Fruit fly (Drosophila melanogaster) ovary, adult (tissue): ENCODE data around the gene CG3823.

Experiments used
- CG17801 ChIP-seq: fragments of 200-800 bp; optimal IDR thresholded peaks from 2 replicates; lab custom pipeline; 2019; ENCODE audit warnings: missing biosample characterization, mild to moderate bottlenecking, missing genetic modification characterization, moderate library complexity; ENCODE audit not compliant: partially characterized antibody

CG3823 gene

DNA sequence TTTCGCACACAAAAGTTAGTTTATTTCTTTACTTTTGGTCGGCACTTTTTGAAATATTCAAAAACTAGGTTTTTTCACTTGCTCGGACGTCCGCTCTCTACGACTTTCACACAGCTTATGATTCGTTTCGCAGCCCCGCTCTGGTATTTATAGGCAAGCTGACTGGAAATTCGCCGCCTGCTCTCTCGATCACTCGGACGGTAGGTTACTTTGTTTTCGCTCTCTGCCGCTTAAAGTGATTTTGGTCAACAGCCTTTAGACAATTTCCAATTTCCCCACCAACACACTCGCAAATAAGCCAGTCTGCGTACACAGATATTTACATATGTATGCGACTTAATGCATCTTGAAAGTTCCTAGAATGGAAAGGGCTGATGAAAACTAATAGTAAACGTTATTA is 20.3 kb upstream of the CG3823 start, which contains the start of gene CG11700:
TSS of gene CG11700 (minus strand) at position 106 of the 400 bp plus-strand sequence.
- peak; percentile 31 for TF ChIP-seq CG17801 (GFP tag; lab: Kevin White, UChicago)

DNA sequence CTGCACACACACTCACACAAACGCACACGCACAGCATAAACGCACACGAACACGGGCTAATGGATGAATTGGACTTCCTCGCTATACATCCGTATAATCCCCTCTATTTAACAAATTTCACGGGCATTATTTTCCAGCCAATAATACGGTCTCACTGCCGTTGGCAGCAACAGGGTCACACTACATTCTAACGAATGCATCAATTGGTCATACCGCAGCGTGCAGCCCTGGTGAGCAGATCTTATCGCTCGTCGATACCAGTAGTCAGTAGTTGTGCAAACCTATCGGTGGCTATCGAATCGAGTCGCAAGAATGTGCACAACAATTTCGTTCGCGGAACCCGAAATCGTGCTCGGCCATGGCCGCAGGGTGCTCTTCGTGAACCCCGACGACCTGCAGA is 15.9 kb upstream of the CG3823 start, which contains the start of the genes Top3beta and wuho:
TSS of gene Top3beta (minus strand) at position 149 of the 400 bp plus-strand sequence.
TSS of gene wuho (plus strand) at position 259 of the 400 bp plus-strand sequence.
- TF ChIP-seq CG17801 (GFP tag; lab: Kevin White, UChicago): peak; percentile 71

DNA sequence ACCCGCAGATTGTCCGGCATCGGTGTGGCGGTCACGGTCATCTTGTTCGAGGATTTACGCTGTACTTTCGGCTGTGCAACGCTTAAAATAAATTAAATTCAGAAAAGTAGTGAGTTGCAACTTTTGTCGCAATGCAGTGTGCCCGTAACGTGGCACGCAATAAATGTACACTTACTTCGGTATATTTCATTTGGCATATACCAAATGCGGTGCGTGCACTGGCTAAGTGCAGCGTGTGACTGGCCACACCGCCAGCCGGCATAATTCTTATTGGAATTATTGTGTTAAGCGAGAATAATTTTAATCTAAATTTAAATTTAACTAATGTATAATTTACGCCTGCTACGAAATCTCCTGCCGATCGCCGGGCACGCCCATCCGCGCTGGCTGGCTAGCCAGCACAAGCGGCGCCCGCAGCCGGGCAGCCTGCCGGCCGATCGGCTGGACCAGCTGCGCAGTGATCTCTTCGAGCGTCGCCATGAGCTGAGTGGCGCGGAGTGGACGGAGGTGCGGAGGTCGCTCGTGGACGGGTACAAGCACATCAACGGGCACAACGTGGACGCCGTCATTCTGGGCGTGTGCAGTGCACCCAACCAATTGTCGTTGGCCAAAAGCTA is 12.6 kb upstream of the CG3823 start, which contains the start of the genes Rpt4 and mldr:
TSS of gene Rpt4 (minus strand) at position 163 of the 617 bp plus-strand sequence.
TSS of gene mldr (plus strand) at position 221 of the 617 bp plus-strand sequence.
- TF ChIP-seq CG17801 (GFP tag; lab: Kevin White, UChicago): no peak

DNA sequence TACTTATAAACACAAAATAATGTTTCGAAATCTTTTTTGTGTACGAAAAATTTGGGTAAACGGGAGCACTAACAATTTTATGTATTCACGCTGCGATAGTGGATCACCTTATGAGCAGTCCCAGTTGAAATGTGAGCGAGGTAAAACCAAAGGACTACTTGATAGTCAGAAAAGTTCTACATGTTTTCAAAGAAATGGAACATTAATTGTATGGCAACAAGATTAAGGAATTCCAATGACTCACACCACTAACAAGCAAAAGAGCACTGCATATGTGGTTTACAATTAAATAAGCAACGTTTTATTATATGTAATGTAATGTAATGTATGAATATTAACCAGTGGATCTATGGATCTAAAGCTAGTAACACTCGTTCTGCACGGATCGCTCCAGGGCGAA is 9.5 kb upstream of the CG3823 start, which contains the start of gene CG15892:
TSS of gene CG15892 (minus strand) at position 101 of the 400 bp plus-strand sequence.
- TF ChIP-seq CG17801 (GFP tag; lab: Kevin White, UChicago): no peak

DNA sequence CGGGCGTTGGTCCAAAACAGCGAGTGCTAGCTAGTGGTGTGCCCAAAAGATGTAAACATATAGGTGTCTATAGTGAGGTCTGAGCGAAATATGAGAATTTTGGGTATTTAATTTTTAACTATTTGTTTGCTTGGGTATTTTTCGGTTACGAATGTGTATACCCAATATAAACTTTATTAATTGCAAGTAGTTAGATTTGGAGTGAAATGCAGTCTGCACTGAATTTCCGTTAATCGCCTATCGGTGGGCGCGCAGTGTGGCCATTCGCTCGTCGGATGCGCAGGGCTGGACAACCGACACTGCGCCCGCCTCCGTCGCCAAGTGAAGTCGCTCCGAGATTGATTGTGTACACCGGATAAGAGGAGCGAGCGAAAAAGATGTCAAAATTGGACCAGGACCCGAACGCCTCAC is 8.6 kb upstream of the CG3823 start, which contains the start of the genes CG15891 and CG3815:
TSS of gene CG15891 (minus strand) at position 217 of the 411 bp plus-strand sequence.
TSS of gene CG3815 (plus strand) at position 261 of the 411 bp plus-strand sequence.
- TF ChIP-seq CG17801 (GFP tag; lab: Kevin White, UChicago): peak; percentile 66

DNA sequence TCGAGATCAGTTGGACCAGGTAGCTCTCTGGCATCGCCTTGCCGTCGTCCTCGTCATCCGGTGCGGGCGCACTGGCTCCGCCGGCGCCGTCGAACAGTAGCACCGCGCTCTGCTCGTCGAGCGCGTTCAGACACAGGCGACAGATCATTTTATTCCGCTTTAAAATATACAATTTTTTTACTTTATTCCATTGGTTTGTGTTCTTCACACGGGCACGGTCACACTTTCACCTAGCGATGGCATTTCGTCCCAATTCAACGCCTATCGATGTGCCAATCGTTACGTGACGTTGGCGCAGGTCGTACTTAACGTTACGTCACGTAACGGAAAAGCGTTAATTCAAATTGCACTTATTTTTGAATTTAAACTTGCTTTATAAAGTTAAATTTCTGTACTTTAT is 2.7 kb upstream of the CG3823 start, which contains the start of gene CG12219:
TSS of gene CG12219 (minus strand) at position 234 of the 400 bp plus-strand sequence.
- peak; percentile 36 for TF ChIP-seq CG17801 (GFP tag; lab: Kevin White, UChicago)

DNA sequence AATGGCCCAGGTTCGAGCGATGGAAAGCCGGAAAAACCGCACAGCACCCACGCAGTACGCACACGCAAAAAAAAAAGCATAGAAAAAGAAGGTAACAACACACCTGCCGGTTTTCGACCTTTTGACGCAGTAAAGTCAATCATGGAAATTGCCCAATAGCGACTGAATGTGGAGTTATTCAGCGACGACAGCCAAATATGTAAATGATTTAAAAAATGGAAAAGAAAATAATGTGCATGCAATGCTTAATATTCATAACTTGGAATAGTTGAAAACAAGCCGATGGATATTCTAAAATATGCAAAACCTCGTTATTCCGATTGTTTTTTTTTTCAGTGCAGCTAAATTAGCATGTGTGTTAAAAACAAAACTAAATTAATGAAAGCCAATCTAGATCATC is 579 bp upstream of the CG3823 start:
- TF ChIP-seq CG17801 (GFP tag; lab: Kevin White, UChicago): no peak

DNA sequence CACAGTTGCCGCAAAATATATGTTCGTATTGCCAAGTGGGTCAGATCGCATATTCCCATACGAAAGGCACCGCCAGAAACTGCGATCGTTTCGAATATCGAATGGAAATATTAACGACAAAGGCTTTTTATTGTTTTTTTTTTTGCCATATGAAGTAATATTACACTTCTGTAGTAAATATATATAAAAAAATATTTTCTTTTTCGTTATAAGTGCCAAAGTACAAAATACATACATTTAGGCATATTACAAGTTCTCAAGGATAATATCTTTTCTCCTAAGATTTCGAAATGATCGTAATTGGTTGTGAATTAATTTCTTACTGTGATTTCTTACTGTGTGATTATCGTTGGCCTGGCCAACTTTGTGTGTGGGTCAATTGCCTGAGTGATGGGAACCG is 428 bp downstream of the CG3823 start:
- no peak for TF ChIP-seq CG17801 (GFP tag; lab: Kevin White, UChicago)

DNA sequence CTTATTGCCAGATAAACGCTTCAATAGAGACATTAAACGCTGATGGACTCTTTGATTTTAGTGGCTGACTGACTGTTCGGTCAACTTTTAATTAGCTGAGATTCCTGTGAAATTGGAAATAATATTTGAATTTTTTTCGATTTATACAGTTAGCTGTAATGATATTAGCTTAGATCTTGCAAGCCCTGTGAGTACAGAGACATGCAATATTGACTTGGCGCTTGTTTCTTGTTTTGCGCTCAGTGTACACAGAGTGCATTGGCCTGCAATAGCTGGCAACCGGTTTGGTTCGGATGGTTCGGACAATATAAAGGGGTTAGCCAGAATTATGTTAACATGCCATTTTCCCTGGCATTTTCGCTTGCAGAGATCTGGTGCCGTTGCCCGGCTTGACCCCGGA is 1.5 kb downstream of the CG3823 start:
- no peak for TF ChIP-seq CG17801 (GFP tag; lab: Kevin White, UChicago)

DNA sequence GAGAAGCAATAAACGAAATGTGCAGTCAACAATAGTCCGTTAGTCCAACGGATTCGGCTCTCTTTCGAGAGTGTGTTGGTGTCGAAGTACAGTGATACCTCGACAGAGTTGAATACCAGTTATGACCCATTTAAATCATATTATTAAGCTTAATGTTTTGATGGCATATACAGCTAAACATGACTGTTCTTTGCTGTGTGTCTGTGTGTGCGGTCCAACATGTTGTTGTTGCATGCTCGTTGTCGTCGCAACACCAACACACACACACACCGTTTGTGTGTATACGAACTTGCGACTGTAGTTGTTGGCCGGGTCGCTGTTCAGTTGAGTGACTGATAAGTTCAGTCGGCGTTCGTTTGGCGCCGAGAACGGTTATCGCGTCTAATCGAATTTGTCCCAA is 5.1 kb downstream of the CG3823 start, which contains the start of gene CG15894:
TSS of gene CG15894 (plus strand) at position 361 of the 400 bp plus-strand sequence.
- no peak for TF ChIP-seq CG17801 (GFP tag; lab: Kevin White, UChicago)

DNA sequence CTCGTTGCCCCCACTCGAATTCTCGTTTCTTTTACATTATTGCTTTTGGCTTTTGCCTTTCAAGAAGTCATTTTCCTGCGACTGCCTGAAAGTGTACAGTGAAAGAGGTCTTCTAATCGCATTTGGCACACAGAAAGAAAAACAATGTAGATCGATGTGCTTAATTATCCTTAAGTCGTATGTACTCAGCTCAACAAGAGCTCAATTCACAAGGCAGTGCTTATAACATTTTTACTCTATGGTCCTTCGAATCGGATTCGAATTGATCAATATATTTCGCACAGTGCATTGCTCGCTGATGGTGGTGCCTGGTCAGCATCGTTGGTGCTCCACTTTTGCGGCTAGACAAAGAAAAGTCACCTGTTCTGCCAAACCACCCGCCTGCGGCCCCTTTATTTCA is 6.6 kb downstream of the CG3823 start:
- no peak for TF ChIP-seq CG17801 (GFP tag; lab: Kevin White, UChicago)

DNA sequence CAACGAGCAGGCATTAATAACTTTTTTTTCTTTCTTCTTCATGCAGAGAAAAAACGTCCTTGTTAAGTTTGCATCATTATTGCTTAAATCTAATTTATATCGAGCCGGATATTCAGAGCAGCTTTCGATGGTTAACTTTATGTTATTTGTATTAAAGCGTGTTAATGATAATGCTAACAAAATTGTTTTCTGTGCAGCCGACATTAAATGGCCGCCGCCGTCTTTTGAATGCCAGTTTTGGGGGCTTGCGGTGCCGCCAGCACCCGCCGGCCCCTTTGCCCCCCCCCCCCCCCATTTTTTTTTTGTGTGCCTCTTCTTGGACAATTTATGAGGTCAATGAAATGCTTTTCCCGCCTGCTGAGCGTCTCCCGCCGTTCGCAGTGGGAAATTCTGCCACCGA is 7.7 kb downstream of the CG3823 start:
- no peak for TF ChIP-seq CG17801 (GFP tag; lab: Kevin White, UChicago)

DNA sequence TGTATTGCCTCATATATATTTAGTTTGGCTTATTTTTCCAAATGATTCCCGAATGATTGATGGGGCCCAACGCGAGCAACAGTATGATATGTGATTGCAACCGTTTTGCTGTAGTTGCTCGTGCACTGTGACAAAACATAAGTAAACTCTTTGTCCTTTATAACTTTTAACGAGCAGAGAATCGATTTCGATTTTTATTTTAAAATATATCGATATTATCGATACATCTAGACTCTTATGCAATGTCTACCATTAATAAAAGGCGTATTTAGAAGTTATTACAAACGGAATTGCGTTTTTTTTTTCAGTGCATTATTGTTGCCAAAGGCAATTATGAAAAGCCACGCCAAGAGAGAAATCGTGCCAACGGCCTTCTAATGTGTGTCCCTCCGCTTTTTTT is 11.8 kb downstream of the CG3823 start:
- no peak for TF ChIP-seq CG17801 (GFP tag; lab: Kevin White, UChicago)

DNA sequence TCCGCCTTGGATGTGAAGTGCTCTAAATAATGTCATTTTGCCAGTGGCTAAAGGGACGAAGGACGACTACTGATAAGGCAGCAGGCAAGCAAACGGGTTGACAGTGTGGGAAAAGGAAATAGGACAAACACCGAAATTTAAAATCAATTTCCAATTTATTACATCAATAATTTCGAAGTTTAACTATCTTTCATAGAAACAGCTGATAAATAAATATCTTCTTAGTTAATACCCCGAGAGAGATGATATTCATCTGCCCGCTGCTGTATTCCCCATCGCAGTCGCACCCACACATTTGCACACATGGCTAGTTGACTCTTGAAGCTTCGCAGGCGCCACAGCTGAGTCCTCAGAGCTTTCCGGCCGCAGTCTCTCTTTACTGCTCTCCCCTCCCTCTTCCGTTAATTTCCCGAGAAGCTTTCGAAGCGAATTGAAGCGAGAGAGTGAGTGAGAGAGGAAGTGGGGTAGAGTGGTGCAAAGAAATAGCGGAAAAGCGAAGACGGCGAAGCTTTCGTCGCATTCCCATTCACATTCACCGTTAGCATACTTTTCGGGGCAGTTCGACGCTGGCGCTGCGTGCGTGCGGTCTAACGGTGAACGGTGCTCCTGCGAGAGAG is 13.2 kb downstream of the CG3823 start:
- no peak for TF ChIP-seq CG17801 (GFP tag; lab: Kevin White, UChicago)

DNA sequence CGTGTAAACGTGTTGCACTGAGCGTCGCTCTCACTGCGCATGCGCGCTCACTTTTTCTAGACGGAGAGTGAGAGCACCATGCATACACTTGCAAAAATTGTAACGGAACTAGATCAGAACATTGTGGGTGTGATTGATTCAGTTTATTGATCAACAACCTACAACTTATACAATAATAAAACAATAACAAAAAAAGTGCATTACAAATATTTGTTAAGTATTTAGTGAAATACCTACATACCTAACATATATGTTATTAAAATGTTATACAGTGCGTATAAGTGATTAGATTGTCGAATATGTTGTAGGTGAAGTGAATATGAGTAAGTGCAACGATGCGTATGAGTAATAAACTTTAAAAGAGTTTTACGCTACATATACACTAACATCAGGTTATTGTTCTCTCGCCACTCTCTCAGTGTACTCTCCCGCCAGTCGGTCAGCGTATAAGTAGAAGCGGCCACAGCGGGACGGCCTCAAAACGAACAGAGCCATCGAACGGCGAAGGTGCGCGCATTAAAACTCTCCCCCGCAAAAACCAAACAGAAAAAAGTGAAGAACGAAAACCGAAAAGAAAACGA is 26.7 kb downstream of the CG3823 start, which contains the start of gene CG42240:
TSS of gene CG42240 (plus strand) at position 474 of the 581 bp plus-strand sequence.
- TF ChIP-seq CG17801 (GFP tag; lab: Kevin White, UChicago): peak; percentile 83
